Worm (Caenorhabditis elegans) whole organism, early embryonic: ENCODE measurements around the gene Y54G11A.1.

Source experiments
- B0310.2 ChIP-seq: sonication (generic microtip); optimal IDR thresholded peaks from 2 replicates; lab custom pipeline; 2016; ENCODE audit warnings: mild to moderate bottlenecking, missing genetic modification characterization, missing compliant biosample characterization
- F13C5.2 ChIP-seq: sonication (generic microtip); optimal IDR thresholded peaks from 2 replicates; lab custom pipeline; 2017; ENCODE audit warnings: mild to moderate bottlenecking, missing genetic modification characterization, inconsistent platforms, missing compliant biosample characterization
- aly-1 ChIP-seq: sonication (generic microtip); optimal IDR thresholded peaks from 2 replicates; lab custom pipeline; 2016; ENCODE audit warnings: missing genetic modification characterization, missing compliant biosample characterization
- ama-1 ChIP-seq: fragments of 150-350 bp; optimal IDR thresholded peaks from 2 replicates; lab custom pipeline; 2014
- ceh-13 ChIP-seq: fragments of 200-800 bp; sonication (Bioruptor generic); optimal IDR thresholded peaks from 2 replicates; lab custom pipeline; 2018; ENCODE audit warnings: mild to moderate bottlenecking, missing genetic modification characterization, missing compliant biosample characterization
- ceh-36 ChIP-seq: sonication (generic microtip); optimal IDR thresholded peaks from 2 replicates; lab custom pipeline; 2016; ENCODE audit warnings: missing genetic modification characterization, inconsistent platforms, missing compliant biosample characterization
- ets-7 ChIP-seq: sonication (generic microtip); optimal IDR thresholded peaks from 2 replicates; lab custom pipeline; 2016; ENCODE audit warnings: missing genotype, missing genetic modification characterization, missing compliant biosample characterization
- flt-1 ChIP-seq: fragments of 200-800 bp; sonication (Bioruptor generic); IDR thresholded peaks from 2 replicates; pipeline ENCODE4 v1.3.6; 2022; ENCODE audit warnings: missing genetic modification characterization, missing compliant biosample characterization
- hmg-4 ChIP-seq: fragments of 200-800 bp; sonication (Bioruptor generic); optimal IDR thresholded peaks from 2 replicates; lab custom pipeline; 2018; ENCODE audit warnings: mild to moderate bottlenecking, missing genetic modification characterization, missing compliant biosample characterization
- hnd-1 ChIP-seq: sonication (generic microtip); optimal IDR thresholded peaks from 2 replicates; lab custom pipeline; 2016; ENCODE audit warnings: missing genetic modification characterization, missing compliant biosample characterization
- scrt-1 ChIP-seq: fragments of 200-800 bp; sonication (Bioruptor generic); IDR thresholded peaks from 2 replicates; pipeline ENCODE4 v1.3.6; 2022; ENCODE audit warnings: missing genetic modification characterization, missing compliant biosample characterization
- sea-1 ChIP-seq: fragments of 200-800 bp; sonication (Bioruptor generic); conservative IDR thresholded peaks from 2 replicates; pipeline ENCODE4 v1.3.6; 2022; ENCODE audit warnings: missing genetic modification characterization, missing compliant biosample characterization
- tbx-37 ChIP-seq: fragments of 200-800 bp; sonication (Bioruptor generic); conservative IDR thresholded peaks from 2 replicates; pipeline ENCODE4 v1.3.6; 2022; ENCODE audit warnings: missing genetic modification reagents, missing genetic modification characterization, missing compliant biosample characterization
- tra-4 ChIP-seq: sonication (generic microtip); optimal IDR thresholded peaks from 2 replicates; lab custom pipeline; 2017; ENCODE audit warnings: missing genetic modification characterization, missing compliant biosample characterization

ce11 chrII:14230938-14231337 is 38.1 kb downstream of the Y54G11A.1 start:
- TF ChIP-seq tra-4 (tag; lab: Kevin White, UChicago) (no peak), scrt-1 (GFP tag; lab: Robert Waterston, UW) (no peak), sea-1 (GFP tag; lab: Robert Waterston, UW) (0 out of 2 replicates have a peak, but pooled peaks have one; percentile 10), tbx-37 (GFP tag; lab: Robert Waterston, UW) (no peak), flt-1 (no peak), ama-1 (lab: Kevin White, UChicago) (no peak), ets-7 (tag; lab: Kevin White, UChicago) (no peak), aly-1 (tag; lab: Kevin White, UChicago) (no peak), ceh-13 (GFP tag; lab: Kevin White, UChicago) (no peak), hnd-1 (no peak), B0310.2 (tag; lab: Kevin White, UChicago) (no peak), hmg-4 (no peak), F13C5.2 (tag; lab: Kevin White, UChicago) (no peak), ceh-36 (no peak)
